Fruit fly (Drosophila melanogaster) whole organism, larva: ENCODE data around the gene CG5953.

Experiments used
- noc ChIP-seq: fragments of 200-800 bp; sonication (Bioruptor generic); optimal IDR thresholded peaks from 3 replicates; lab custom pipeline; 2019; ENCODE audit warnings: missing biosample characterization, mild to moderate bottlenecking, missing genetic modification characterization, moderate library complexity

Gene CG5953

dm6 chr2L:16538134-16538533, 5.5 kb upstream of the CG5953 start:
- TF ChIP-seq noc: no peak

- no peak for TF ChIP-seq noc
Measured at dm6 chr2L:16537049-16537459, 4.4 kb upstream of the CG5953 start.

dm6 chr2L:16536501-16536900, 3.8 kb upstream of the CG5953 start:
- no peak for TF ChIP-seq noc

- TF ChIP-seq noc: peak; percentile 66
Measured at dm6 chr2L:16535673-16536144, 3.0 kb upstream of the CG5953 start.

dm6 chr2L:16535071-16535581, 2.4 kb upstream of the CG5953 start:
- peak; percentile 88 for TF ChIP-seq noc

- TF ChIP-seq noc: peak; percentile 41
Measured at dm6 chr2L:16534174-16534835, 1.6 kb upstream of the CG5953 start.

- no peak for TF ChIP-seq noc
Measured at dm6 chr2L:16533386-16533773, 703 bp upstream of the CG5953 start.

dm6 chr2L:16531507-16532134, 1.1 kb downstream of the CG5953 start:
- no peak for TF ChIP-seq noc

- TF ChIP-seq noc: no peak
Measured at dm6 chr2L:16530809-16531208, 1.9 kb downstream of the CG5953 start.

- TF ChIP-seq noc: no peak
Measured at dm6 chr2L:16530414-16530771, 2.3 kb downstream of the CG5953 start.

- no peak for TF ChIP-seq noc
Measured at dm6 chr2L:16529485-16530413, 2.9 kb downstream of the CG5953 start.

- TF ChIP-seq noc: no peak
Measured at dm6 chr2L:16528493-16528892, 4.2 kb downstream of the CG5953 start.

- no peak for TF ChIP-seq noc
Measured at dm6 chr2L:16526578-16526977, 6.1 kb downstream of the CG5953 start.

dm6 chr2L:16526015-16526518, 6.6 kb downstream of the CG5953 start:
- peak; percentile 78 for TF ChIP-seq noc

- no peak for TF ChIP-seq noc
Measured at dm6 chr2L:16525114-16525513, 7.6 kb downstream of the CG5953 start.

- TF ChIP-seq noc: no peak
Measured at dm6 chr2L:16523091-16523490, 9.6 kb downstream of the CG5953 start.

- no peak for TF ChIP-seq noc
Measured at dm6 chr2L:16522286-16522646, 10.4 kb downstream of the CG5953 start.
